Worm (Caenorhabditis elegans): Measurements from ENCODE around the gene cec-6.

cec-6 gene

DNA sequence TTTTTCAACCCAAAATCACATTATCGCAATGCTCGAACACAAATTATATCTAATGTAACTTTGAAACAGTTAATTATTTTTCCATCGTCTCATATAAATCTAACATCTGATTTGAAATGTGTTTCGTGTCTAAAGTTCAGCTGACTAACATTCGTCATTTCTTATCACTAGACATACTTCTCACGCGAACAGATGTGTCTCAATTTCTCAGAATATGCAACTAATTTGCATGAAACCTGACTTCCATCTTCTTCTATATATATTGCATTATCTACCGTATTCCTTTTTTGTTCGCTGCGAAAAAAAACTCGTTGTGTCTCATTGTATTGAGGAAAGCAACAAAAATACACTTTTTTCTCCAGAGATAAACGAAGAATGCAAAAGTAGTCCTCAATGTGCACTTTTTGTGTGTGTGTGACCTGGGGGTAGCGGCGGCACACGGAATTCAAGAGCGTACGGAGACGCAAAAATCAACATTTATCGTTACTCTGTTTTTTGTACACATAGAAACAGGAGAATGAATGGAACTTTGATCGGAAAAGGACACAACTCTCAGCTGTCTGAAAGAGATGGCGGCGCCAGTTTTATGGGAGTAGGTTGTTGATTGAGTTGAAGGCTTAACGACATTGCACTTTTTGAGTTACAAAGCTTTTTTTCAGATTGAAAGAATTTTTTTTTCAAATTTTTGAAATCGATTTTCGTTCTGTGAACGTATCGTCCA is 36.1 kb downstream of the cec-6 start:
- peak in 1 of 2 experiments; percentile 95 for TF ChIP-seq unc-62 (GFP tag; optimal IDR thresholded peaks at IDR 0.05 in 1 of 2)
- no peak for TF ChIP-seq unc-62 (tag; optimal IDR thresholded peaks at IDR 0.05)
- no peak for TF ChIP-seq daf-16 (GFP tag; optimal IDR thresholded peaks at IDR 0.05)
- TF ChIP-seq daf-16 (tag; optimal IDR thresholded peaks at IDR 0.05), result peak; percentile 65
- peak; percentile 7 for TF ChIP-seq aha-1 (tag)
- peak; percentile 45 for TF ChIP-seq hlh-30 (tag; optimal IDR thresholded peaks at IDR 0.05; ENCODE audit: insufficient read depth)
- no peak for TF ChIP-seq mep-1 (tag; optimal IDR thresholded peaks at IDR 0.05)
- peak; percentile 37 for TF ChIP-seq nhr-28 (tag; optimal IDR thresholded peaks at IDR 0.05)
- no peak for TF ChIP-seq zfp-3 (GFP tag; conservative IDR thresholded peaks at IDR 0.05)
- TF ChIP-seq sdz-12 (GFP tag; optimal IDR thresholded peaks at IDR 0.05), result peak; percentile 14

DNA sequence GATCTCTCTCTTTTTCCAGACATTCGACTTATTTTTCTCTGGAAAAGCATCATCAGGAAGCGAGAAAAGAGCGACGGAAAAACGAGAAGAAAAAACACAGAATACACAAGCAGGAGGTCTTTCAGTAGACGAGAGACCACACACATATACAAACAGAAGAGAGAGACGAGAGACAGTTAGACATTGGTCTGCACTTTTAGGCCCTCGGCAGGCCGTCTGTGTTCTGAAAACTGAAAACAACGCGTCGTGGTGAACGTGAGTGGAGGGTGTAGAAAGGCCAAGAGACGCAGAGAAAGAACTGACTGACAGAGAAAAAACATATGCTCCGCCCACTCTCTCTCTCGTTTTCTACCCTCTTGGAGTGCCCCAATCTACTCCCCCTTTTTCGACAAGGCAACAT is 37.6 kb downstream of the cec-6 start:
- TF ChIP-seq hmg-1.1 (GFP tag; IDR thresholded peaks at IDR 0.05) (peak; percentile 69), lsy-2 (tag; optimal IDR thresholded peaks at IDR 0.05) (peak in 1 of 2 experiments; percentile 36), dmd-9 (GFP tag; IDR thresholded peaks at IDR 0.05) (no peak), arid-1 (GFP tag; conservative IDR thresholded peaks at IDR 0.05) (no peak), mep-1 (tag; optimal IDR thresholded peaks at IDR 0.05) (peak; percentile 65), hlh-11 (tag; optimal IDR thresholded peaks at IDR 0.05) (peak; percentile 85), daf-16 (GFP tag; optimal IDR thresholded peaks at IDR 0.05) (peak in 1 of 2 experiments; percentile 93), daf-16 (tag; optimal IDR thresholded peaks at IDR 0.05) (peak; percentile 93), R02D3.7 (tag; optimal IDR thresholded peaks at IDR 0.05) (no peak), nhr-11 (tag; optimal IDR thresholded peaks at IDR 0.05) (peak; percentile 62), hlh-30 (tag; optimal IDR thresholded peaks at IDR 0.05; ENCODE audit: insufficient read depth) (peak; percentile 88), jun-1 (tag; optimal IDR thresholded peaks at IDR 0.05) (peak; percentile 24), ZK337.2 (GFP tag; IDR thresholded peaks at IDR 0.05) (no peak), nhr-42 (GFP tag; IDR thresholded peaks at IDR 0.05) (no peak), nhr-28 (tag; optimal IDR thresholded peaks at IDR 0.05) (peak; percentile 81), ztf-7 (tag; optimal IDR thresholded peaks at IDR 0.05) (peak; percentile 6), pqm-1 (tag; optimal IDR thresholded peaks at IDR 0.05) (peak; percentile 43), aha-1 (tag) (peak; percentile 97), rbr-2 (tag; optimal IDR thresholded peaks at IDR 0.05) (peak; percentile 79), hif-1 (tag; optimal IDR thresholded peaks at IDR 0.05) (peak in 1 of 2 experiments; percentile 55), dpl-1 (GFP tag; optimal IDR thresholded peaks at IDR 0.05) (no peak), ceh-28 (tag; optimal IDR thresholded peaks at IDR 0.05) (no peak), unc-62 (GFP tag; optimal IDR thresholded peaks at IDR 0.05 in 1 of 2) (peak in 1 of 2 experiments; percentile 70), unc-62 (tag; optimal IDR thresholded peaks at IDR 0.05) (no peak), dve-1 (tag; optimal IDR thresholded peaks at IDR 0.05; ENCODE audit: insufficient read depth) (peak; percentile 57), mdl-1 (tag; optimal IDR thresholded peaks at IDR 0.05) (peak in 1 of 2 experiments; percentile 81), mxl-3 (GFP tag; optimal IDR thresholded peaks at IDR 0.05) (peak; percentile 67), dmd-6 (GFP tag; IDR thresholded peaks at IDR 0.05) (peak; percentile 45), pha-4 (GFP tag; IDR thresholded peaks at IDR 0.05) (no peak), pha-4 (tag; optimal IDR thresholded peaks at IDR 0.05) (no peak), tra-1 (GFP tag; IDR thresholded peaks at IDR 0.05) (0 out of 2 replicates have a peak, but pooled peaks have one; percentile 36)

DNA sequence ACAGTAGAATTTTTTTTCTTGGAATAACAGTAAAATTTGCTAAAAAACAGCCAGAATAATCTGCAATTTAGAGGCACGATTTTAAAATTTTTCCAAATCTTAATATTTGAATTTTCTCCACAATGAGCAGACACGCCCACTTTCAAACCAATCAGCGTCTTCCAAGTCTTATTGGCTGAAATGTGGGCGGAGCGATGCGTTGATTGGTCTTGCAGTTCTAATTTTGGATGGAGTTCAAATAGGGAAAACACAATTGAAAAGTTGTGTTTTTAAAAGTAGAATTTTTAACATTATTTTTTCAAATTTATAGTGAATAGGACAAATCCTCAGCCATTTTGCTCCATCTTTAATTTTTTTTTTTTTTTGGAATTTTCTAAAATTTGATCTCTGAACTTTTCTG is 38.1 kb downstream of the cec-6 start:
- no peak for TF ChIP-seq Y48G9A.11 (GFP tag; IDR thresholded peaks at IDR 0.05)
- TF ChIP-seq dpl-1 (GFP tag; optimal IDR thresholded peaks at IDR 0.05), result no peak
- TF ChIP-seq ceh-32 (tag; optimal IDR thresholded peaks at IDR 0.05; ENCODE audit: poor library complexity), result no peak
- TF ChIP-seq mxl-3 (GFP tag; optimal IDR thresholded peaks at IDR 0.05), result no peak
- TF ChIP-seq arid-1 (GFP tag; conservative IDR thresholded peaks at IDR 0.05), result no peak
- TF ChIP-seq mxl-2 (GFP tag; conservative IDR thresholded peaks at IDR 0.05), result no peak
- no peak for TF ChIP-seq ceh-28 (tag; optimal IDR thresholded peaks at IDR 0.05)
- TF ChIP-seq tag-97 (GFP tag; IDR thresholded peaks at IDR 0.05), result no peak
- TF ChIP-seq php-3 (GFP tag; IDR thresholded peaks at IDR 0.05), result no peak
